Worm (Caenorhabditis elegans) whole organism, early embryonic: ENCODE data around the gene K03A11.5.

ENCODE experiments used
- ama-1 ChIP-seq: fragments of 150-350 bp; optimal IDR thresholded peaks from 2 replicates; lab custom pipeline; 2014
- hmbx-1 ChIP-seq: sonication (generic microtip); optimal IDR thresholded peaks from 2 replicates; lab custom pipeline; 2016; ENCODE audit warnings: mild to moderate bottlenecking, missing genetic modification characterization, missing compliant biosample characterization

DNA sequence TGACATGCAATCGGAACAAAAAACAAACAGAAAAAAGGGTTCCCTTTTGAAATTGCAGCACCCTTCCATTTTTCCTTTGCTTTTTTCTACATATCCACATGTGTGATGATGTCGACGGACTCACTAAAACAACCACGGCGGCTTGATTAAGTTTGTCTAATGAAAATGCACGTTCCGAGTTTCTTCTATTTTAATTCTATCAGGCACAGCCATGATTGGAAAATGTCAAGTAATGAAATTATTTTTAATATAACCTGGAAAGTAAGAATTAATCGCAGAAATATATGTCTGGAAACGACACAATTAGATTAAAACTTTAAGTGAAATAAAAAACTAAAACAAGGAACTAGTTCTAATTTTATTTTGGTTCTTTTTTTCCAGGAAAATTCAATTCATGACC lies 29.5 kb upstream of the K03A11.5 start:
- no peak for TF ChIP-seq hmbx-1 (tag; lab: Kevin White, UChicago)
- no peak for TF ChIP-seq ama-1
